Worm (Caenorhabditis elegans) whole organism, late embryonic: ENCODE results near the gene cylc-1.

Experiments used
- C08G9.2 ChIP-seq: sonication (generic microtip); optimal IDR thresholded peaks from 2 replicates; lab custom pipeline; 2016; ENCODE audit warnings: mild to moderate bottlenecking, missing genetic modification characterization, moderate library complexity, missing compliant biosample characterization
- Y22D7AL.16 ChIP-seq: sonication (generic microtip); optimal IDR thresholded peaks from 2 replicates; lab custom pipeline; 2016; ENCODE audit warnings: missing genetic modification characterization, missing compliant biosample characterization
- ama-1 ChIP-seq: fragments of 150-350 bp; optimal IDR thresholded peaks from 2 replicates; lab custom pipeline; 2014
- ceh-2 ChIP-seq: sonication (generic microtip); optimal IDR thresholded peaks from 2 replicates; lab custom pipeline; 2016; ENCODE audit warnings: missing genotype, missing genetic modification characterization, missing compliant biosample characterization
- ceh-9 ChIP-seq: sonication (generic microtip); optimal IDR thresholded peaks from 2 replicates; lab custom pipeline; 2016; ENCODE audit warnings: mild to moderate bottlenecking, missing genetic modification characterization, inconsistent platforms, missing compliant biosample characterization
- dmd-4 ChIP-seq: sonication (generic microtip); optimal IDR thresholded peaks from 2 replicates; lab custom pipeline; 2016; ENCODE audit warnings: borderline replicate concordance, missing genetic modification characterization, missing compliant biosample characterization
- gmeb-2 ChIP-seq: sonication (generic microtip); optimal IDR thresholded peaks from 2 replicates; lab custom pipeline; 2016; ENCODE audit warnings: missing genetic modification characterization, inconsistent platforms, missing compliant biosample characterization
- hlh-6 ChIP-seq: sonication (generic microtip); optimal IDR thresholded peaks from 2 replicates; lab custom pipeline; 2016; ENCODE audit warnings: missing genotype, missing genetic modification characterization, missing compliant biosample characterization
- nhr-11 ChIP-seq: fragments of 150-350 bp; optimal IDR thresholded peaks from 2 replicates; lab custom pipeline; 2014; ENCODE audit warnings: missing biosample characterization, missing genetic modification characterization
- sox-4 ChIP-seq: sonication (generic microtip); optimal IDR thresholded peaks from 2 replicates; lab custom pipeline; 2017; ENCODE audit warnings: mild to moderate bottlenecking, missing genetic modification characterization, inconsistent platforms, missing compliant biosample characterization
- tbx-2 ChIP-seq: sonication (generic microtip); optimal IDR thresholded peaks from 2 replicates; lab custom pipeline; 2016; ENCODE audit warnings: missing genetic modification characterization, missing compliant biosample characterization
- tbx-7 ChIP-seq: sonication (generic microtip); optimal IDR thresholded peaks from 2 replicates; lab custom pipeline; 2016; ENCODE audit warnings: missing genotype, missing genetic modification characterization, missing compliant biosample characterization
- ttx-3 ChIP-seq: sonication (generic microtip); optimal IDR thresholded peaks from 2 replicates; lab custom pipeline; 2016; ENCODE audit warnings: missing genetic modification reagents, missing genetic modification characterization, missing compliant biosample characterization
- ztf-16 ChIP-seq: sonication (generic microtip); optimal IDR thresholded peaks from 2 replicates; lab custom pipeline; 2017; ENCODE audit warnings: missing genetic modification characterization, missing compliant biosample characterization

DNA sequence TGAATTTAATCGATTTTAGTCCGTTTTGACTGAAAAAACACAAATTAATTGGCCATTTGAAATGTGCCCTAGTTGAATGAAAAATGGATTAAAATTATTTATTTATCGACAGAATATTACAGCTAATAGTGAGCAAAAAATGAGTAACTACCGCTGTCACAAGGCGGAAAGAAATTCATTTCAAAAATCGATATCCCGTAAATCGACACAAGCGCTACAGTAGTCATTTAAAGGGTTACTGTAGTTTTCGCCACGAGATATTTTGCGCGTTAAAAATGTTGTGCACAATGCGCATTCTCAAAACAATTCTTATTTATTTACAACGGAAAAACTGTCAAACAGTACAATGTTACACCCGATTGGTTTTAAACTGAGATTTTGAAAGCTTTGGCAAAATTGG lies 15.0 kb downstream of the cylc-1 start:
- no peak for TF ChIP-seq ceh-9 (tag; lab: Kevin White, UChicago)
- TF ChIP-seq sox-4: no peak
- no peak for TF ChIP-seq nhr-11 (tag; lab: Kevin White, UChicago)
- TF ChIP-seq hlh-6: no peak
- no peak for TF ChIP-seq C08G9.2 (tag; lab: Kevin White, UChicago)
- no peak for TF ChIP-seq Y22D7AL.16 (tag; lab: Kevin White, UChicago)
- no peak for TF ChIP-seq ttx-3 (tag; lab: Kevin White, UChicago)
- no peak for TF ChIP-seq ztf-16 (tag; lab: Kevin White, UChicago)
- no peak for TF ChIP-seq gmeb-2 (tag; lab: Kevin White, UChicago)
- TF ChIP-seq ceh-2 (tag; lab: Kevin White, UChicago): no peak
- no peak for TF ChIP-seq ama-1 (lab: Kevin White, UChicago)
- no peak for TF ChIP-seq tbx-7 (tag; lab: Kevin White, UChicago)
- TF ChIP-seq tbx-2: no peak
- no peak for TF ChIP-seq dmd-4 (tag; lab: Kevin White, UChicago)
